Fruit fly (Drosophila melanogaster) Kc167 (cell line): Measurements from ENCODE around the gene CenG1A.

Source experiments
- Myc ChIP-seq: fragments of >200 bp; optimal IDR thresholded peaks from 2 replicates; lab custom pipeline; 2017; ENCODE audit warnings: missing external identifiers
- h ChIP-seq: fragments of >200 bp; optimal IDR thresholded peaks from 3 replicates; lab custom pipeline; 2018; ENCODE audit warnings: missing external identifiers
- insv ChIP-seq: fragments of >200 bp; optimal IDR thresholded peaks from 3 replicates; lab custom pipeline; 2018; ENCODE audit warnings: missing external identifiers
- psq ChIP-seq: fragments of >200 bp; optimal IDR thresholded peaks from 2 replicates; lab custom pipeline; 2017; ENCODE audit warnings: missing external identifiers
- ttk ChIP-seq: sonication (Bioruptor generic); optimal IDR thresholded peaks from 2 replicates; lab custom pipeline; 2017; ENCODE audit warnings: missing external identifiers

DNA sequence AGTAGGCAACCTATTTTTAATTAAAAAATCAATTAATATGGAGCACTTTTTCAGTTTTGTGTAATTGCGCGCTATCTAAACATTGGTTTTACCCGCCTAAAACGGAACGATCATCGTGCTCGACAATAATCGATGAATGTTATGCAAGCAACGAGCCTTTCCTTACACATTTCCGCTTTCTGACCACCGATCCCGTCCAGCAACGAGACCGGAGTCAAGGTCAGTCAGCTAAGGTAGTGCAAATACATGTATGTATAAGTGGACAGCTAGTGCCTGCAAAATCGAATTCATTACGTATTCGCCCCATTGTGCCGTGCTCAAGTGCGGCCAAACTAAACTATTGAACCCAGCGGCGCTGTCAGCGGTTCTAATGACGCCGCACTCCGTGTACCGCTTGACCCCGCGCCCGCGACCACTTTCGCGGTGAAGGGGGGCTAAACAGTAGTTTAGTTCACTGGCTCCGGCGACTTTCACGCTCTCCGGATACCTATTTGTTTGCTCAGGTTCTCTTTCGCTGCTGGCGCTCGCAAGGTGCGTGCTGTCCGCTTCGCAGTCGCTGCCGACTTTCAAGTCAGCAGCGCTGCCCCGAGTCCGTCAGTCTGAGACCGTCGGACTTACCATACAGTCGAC lies 32.2 kb upstream of the CenG1A start, which contains the start of gene CAH1:
- no peak for TF ChIP-seq psq (lab: Kevin White, UChicago)
- TF ChIP-seq h, result no peak
- TF ChIP-seq Myc, result no peak
- TF ChIP-seq insv (lab: Kevin White, UChicago), result no peak
- TF ChIP-seq ttk, result no peak
